Worm (Caenorhabditis elegans): ENCODE measurements around the gene lrr-1.

DNA sequence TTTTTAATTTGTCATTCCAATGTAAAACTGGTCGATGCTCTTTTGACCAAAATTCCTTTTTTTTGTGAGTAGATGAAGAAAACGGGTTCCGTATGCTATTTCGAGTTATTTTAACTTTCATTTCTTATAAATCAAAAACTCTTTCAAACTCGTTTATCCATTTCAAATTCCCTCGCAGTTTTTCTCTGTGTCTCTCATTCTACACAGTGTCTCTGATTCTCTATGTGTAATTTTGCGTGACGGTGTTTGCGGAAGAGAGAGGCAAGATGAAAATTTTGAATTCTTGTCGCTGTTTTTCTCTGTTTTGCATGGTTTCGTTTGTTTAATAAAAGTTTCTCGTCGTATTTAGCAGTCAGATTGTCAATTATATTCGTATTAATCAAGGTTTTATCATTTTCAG, 37.1 kb downstream of the lrr-1 start, which contains the start of gene citk-2:
- TF ChIP-seq nhr-12 (tag; optimal IDR thresholded peaks at IDR 0.05) (no peak), ztf-4 (tag; optimal IDR thresholded peaks at IDR 0.05) (no peak), unc-62 (GFP tag; optimal IDR thresholded peaks at IDR 0.05) (no peak), elt-3 (tag; optimal IDR thresholded peaks at IDR 0.05) (no peak), ceh-16 (tag; optimal IDR thresholded peaks at IDR 0.05) (no peak), nhr-11 (tag; optimal IDR thresholded peaks at IDR 0.05) (no peak), lin-13 (GFP tag; optimal IDR thresholded peaks at IDR 0.05) (no peak), lsy-2 (tag; optimal IDR thresholded peaks at IDR 0.05) (peak; percentile 89 to 95), unc-55 (GFP tag; optimal IDR thresholded peaks at IDR 0.05) (peak; percentile 96)

All from whole organism, L2 larva.